Worm (Caenorhabditis elegans): Measurements from ENCODE around the gene chil-1.

DNA sequence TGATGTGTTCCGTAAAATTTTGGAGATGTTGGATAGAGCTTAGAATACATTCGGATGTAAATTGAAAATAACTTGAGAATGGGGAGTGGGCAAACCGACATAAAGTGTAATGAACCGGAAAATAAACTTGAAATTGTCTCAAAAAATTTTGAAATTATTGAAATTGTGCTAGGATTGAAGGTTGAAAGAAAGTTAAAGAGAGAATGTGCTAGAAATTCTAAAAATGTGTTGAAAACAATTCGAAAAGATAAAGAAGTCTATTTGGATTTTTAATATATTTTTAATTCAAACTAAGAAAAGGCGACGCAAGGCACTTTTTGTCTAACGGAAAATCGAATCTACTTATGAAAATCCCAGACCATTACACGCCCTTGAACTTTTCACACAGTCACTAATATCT, 32.4 kb downstream of the chil-1 start, which contains the start of gene ZK938.3:
- TF ChIP-seq ama-1 (optimal IDR thresholded peaks at IDR 0.05) (no peak), R02D3.7 (tag; optimal IDR thresholded peaks at IDR 0.05) (no peak), elt-1 (tag; optimal IDR thresholded peaks at IDR 0.05) (no peak), skn-1 (tag; optimal IDR thresholded peaks at IDR 0.05) (no peak), ztf-4 (tag; optimal IDR thresholded peaks at IDR 0.05) (no peak), jun-1 (tag; optimal IDR thresholded peaks at IDR 0.05) (no peak), mdl-1 (tag; optimal IDR thresholded peaks at IDR 0.05) (no peak), fkh-2 (tag; optimal IDR thresholded peaks at IDR 0.05) (no peak), nhr-11 (tag; optimal IDR thresholded peaks at IDR 0.05) (no peak), unc-39 (tag; optimal IDR thresholded peaks at IDR 0.05) (no peak), nhr-76 (tag; optimal IDR thresholded peaks at IDR 0.05) (no peak), snpc-4 (tag; optimal IDR thresholded peaks at IDR 0.05) (no peak), fkh-10 (GFP tag; optimal IDR thresholded peaks at IDR 0.05) (no peak), sea-2 (GFP tag; optimal IDR thresholded peaks at IDR 0.05) (no peak)
